Worm (Caenorhabditis elegans) whole organism, L2 larva: Measurements from ENCODE around the gene grd-12.

ENCODE experiments used
- F13H6.1 ChIP-seq: sonication (generic microtip); optimal IDR thresholded peaks from 2 replicates; lab custom pipeline; 2016; ENCODE audit warnings: missing genetic modification characterization, missing compliant biosample characterization
- ZK546.5 ChIP-seq: sonication (generic microtip); optimal IDR thresholded peaks from 2 replicates; lab custom pipeline; 2017; ENCODE audit warnings: missing biosample characterization, missing genetic modification characterization
- aly-2 ChIP-seq: fragments of 150-350 bp; optimal IDR thresholded peaks from 2 replicates; lab custom pipeline; 2014; ENCODE audit warnings: missing biosample characterization, missing genetic modification characterization
- ama-1 ChIP-seq: fragments of 150-350 bp; optimal IDR thresholded peaks from 2 replicates; lab custom pipeline; 2018; ENCODE audit warnings: inconsistent platforms
- blmp-1 ChIP-seq: sonication (generic microtip); optimal IDR thresholded peaks from 2 replicates; lab custom pipeline; 2017; ENCODE audit warnings: missing genetic modification characterization, mild to moderate bottlenecking, missing compliant biosample characterization, antibody characterized with exemption, moderate library complexity; ENCODE audit not compliant: insufficient read depth
- ceh-82 ChIP-seq: fragments of 150-350 bp; optimal IDR thresholded peaks from 2 replicates; lab custom pipeline; 2014; ENCODE audit warnings: missing biosample characterization, missing genetic modification characterization
- elt-1 ChIP-seq: fragments of 150-350 bp; optimal IDR thresholded peaks from 2 replicates; lab custom pipeline; 2014; ENCODE audit warnings: missing biosample characterization, missing genetic modification characterization
- elt-3 ChIP-seq: sonication (generic microtip); optimal IDR thresholded peaks from 2 replicates; lab custom pipeline; 2017; ENCODE audit warnings: missing biosample characterization, missing genetic modification characterization
- fos-1 ChIP-seq: fragments of 150-350 bp; optimal IDR thresholded peaks from 2 replicates; lab custom pipeline; 2014; ENCODE audit warnings: missing biosample characterization, missing genetic modification characterization
- gmeb-1 ChIP-seq: fragments of 150-350 bp; optimal IDR thresholded peaks from 2 replicates; lab custom pipeline; 2014; ENCODE audit warnings: missing biosample characterization, missing genetic modification characterization
- lin-13 ChIP-seq: fragments of 150-350 bp; optimal IDR thresholded peaks from 2 replicates; lab custom pipeline; 2014; ENCODE audit warnings: missing biosample characterization, missing genetic modification reagents, missing genetic modification characterization
- lin-39 ChIP-seq: fragments of 150-350 bp; optimal IDR thresholded peaks from 2 replicates; lab custom pipeline; 2014; ENCODE audit warnings: missing biosample characterization, missing genetic modification reagents, missing genetic modification characterization
- lsy-2 ChIP-seq, 2 experiments: fragments of 150-350 bp in 1 of 2; sonication (generic microtip) in 1 of 2; optimal IDR thresholded peaks; 2 replicates each; lab custom pipeline; 2014 to 2017; ENCODE audit warnings: missing biosample characterization in 2 of 2, missing genetic modification characterization in 2 of 2
- mab-5 ChIP-seq: fragments of 150-350 bp; optimal IDR thresholded peaks from 2 replicates; lab custom pipeline; 2014; ENCODE audit warnings: missing biosample characterization, missing genetic modification characterization
- mbf-1 ChIP-seq: sonication (generic microtip); optimal IDR thresholded peaks from 2 replicates; lab custom pipeline; 2017; ENCODE audit warnings: missing biosample characterization, missing genetic modification characterization
- mdl-1 ChIP-seq, 2 experiments: fragments of 150-350 bp in 1 of 2; sonication (generic microtip) in 1 of 2; optimal IDR thresholded peaks; 2 replicates each; lab custom pipeline; 2017; ENCODE audit warnings: missing biosample characterization in 2 of 2, missing genetic modification characterization in 2 of 2
- nhr-11 ChIP-seq: fragments of 150-350 bp; optimal IDR thresholded peaks from 2 replicates; lab custom pipeline; 2014; ENCODE audit warnings: missing biosample characterization, missing genetic modification characterization
- nhr-12 ChIP-seq: fragments of 150-350 bp; optimal IDR thresholded peaks from 2 replicates; lab custom pipeline; 2014; ENCODE audit warnings: missing biosample characterization, missing genetic modification characterization
- nhr-129 ChIP-seq: fragments of 150-350 bp; optimal IDR thresholded peaks from 2 replicates; lab custom pipeline; 2014; ENCODE audit warnings: missing biosample characterization, missing genetic modification characterization
- nhr-21 ChIP-seq: fragments of 150-350 bp; optimal IDR thresholded peaks from 2 replicates; lab custom pipeline; 2014; ENCODE audit warnings: missing biosample characterization, missing genetic modification characterization
- nhr-23 ChIP-seq: fragments of 150-350 bp; optimal IDR thresholded peaks from 2 replicates; lab custom pipeline; 2014; ENCODE audit warnings: missing biosample characterization, missing genetic modification reagents, missing genetic modification characterization
- nhr-25 ChIP-seq: fragments of 150-350 bp; sonication (generic microtip); optimal IDR thresholded peaks from 3 replicates; lab custom pipeline; 2014; ENCODE audit warnings: missing biosample characterization, missing genetic modification characterization
- nhr-6 ChIP-seq: fragments of 150-350 bp; optimal IDR thresholded peaks from 2 replicates; lab custom pipeline; 2014; ENCODE audit warnings: missing biosample characterization, missing genetic modification characterization
- nhr-77 ChIP-seq: fragments of 150-350 bp; optimal IDR thresholded peaks from 2 replicates; lab custom pipeline; 2014; ENCODE audit warnings: missing biosample characterization, missing genetic modification characterization
- peb-1 ChIP-seq: fragments of 150-350 bp; optimal IDR thresholded peaks from 2 replicates; lab custom pipeline; 2014; ENCODE audit warnings: missing biosample characterization, missing genetic modification characterization
- sem-4 ChIP-seq: fragments of 150-350 bp; optimal IDR thresholded peaks from 2 replicates; lab custom pipeline; 2014; ENCODE audit warnings: missing biosample characterization, missing genetic modification reagents, missing genetic modification characterization
- skn-1 ChIP-seq: sonication (generic microtip); optimal IDR thresholded peaks from 2 replicates; lab custom pipeline; 2017; ENCODE audit warnings: missing biosample characterization, missing genetic modification characterization
- sma-3 ChIP-seq: sonication (generic microtip); optimal IDR thresholded peaks from 2 replicates; lab custom pipeline; 2016; ENCODE audit warnings: missing genetic modification reagents, missing genetic modification characterization, missing compliant biosample characterization
- sma-9 ChIP-seq, 2 experiments: fragments of 150-350 bp in 1 of 2; sonication (generic microtip) in 1 of 2; optimal IDR thresholded peaks; 2 replicates each; lab custom pipeline; 2014 to 2016; ENCODE audit warnings: missing genetic modification characterization in 2 of 2, mild to moderate bottlenecking in 1 of 2, missing biosample characterization in 1 of 2, missing compliant biosample characterization in 1 of 2, missing genetic modification reagents in 1 of 2, moderate library complexity in 1 of 2
- unc-39 ChIP-seq: fragments of 150-350 bp; optimal IDR thresholded peaks from 2 replicates; lab custom pipeline; 2014; ENCODE audit warnings: missing biosample characterization, missing genetic modification characterization
- unc-55 ChIP-seq: fragments of 150-350 bp; sonication (generic microtip); optimal IDR thresholded peaks from 3 replicates; lab custom pipeline; 2014; ENCODE audit warnings: missing biosample characterization, missing genetic modification reagents, missing genetic modification characterization
- unc-62 ChIP-seq: fragments of 150-350 bp; optimal IDR thresholded peaks from 2 replicates; lab custom pipeline; 2014; ENCODE audit warnings: missing biosample characterization, missing genetic modification reagents, missing genetic modification characterization
- ztf-1 ChIP-seq: fragments of 200-800 bp; sonication (Bioruptor generic); conservative IDR thresholded peaks from 2 replicates; pipeline ENCODE4 v1.3.6; 2022; ENCODE audit warnings: missing genetic modification characterization, missing compliant biosample characterization
- ztf-11 ChIP-seq: sonication (generic microtip); optimal IDR thresholded peaks from 2 replicates; lab custom pipeline; 2017; ENCODE audit warnings: missing biosample characterization, missing genetic modification characterization
- ztf-4 ChIP-seq: fragments of 150-350 bp; optimal IDR thresholded peaks from 2 replicates; lab custom pipeline; 2014; ENCODE audit warnings: missing biosample characterization, missing genetic modification characterization

grd-12 gene

DNA sequence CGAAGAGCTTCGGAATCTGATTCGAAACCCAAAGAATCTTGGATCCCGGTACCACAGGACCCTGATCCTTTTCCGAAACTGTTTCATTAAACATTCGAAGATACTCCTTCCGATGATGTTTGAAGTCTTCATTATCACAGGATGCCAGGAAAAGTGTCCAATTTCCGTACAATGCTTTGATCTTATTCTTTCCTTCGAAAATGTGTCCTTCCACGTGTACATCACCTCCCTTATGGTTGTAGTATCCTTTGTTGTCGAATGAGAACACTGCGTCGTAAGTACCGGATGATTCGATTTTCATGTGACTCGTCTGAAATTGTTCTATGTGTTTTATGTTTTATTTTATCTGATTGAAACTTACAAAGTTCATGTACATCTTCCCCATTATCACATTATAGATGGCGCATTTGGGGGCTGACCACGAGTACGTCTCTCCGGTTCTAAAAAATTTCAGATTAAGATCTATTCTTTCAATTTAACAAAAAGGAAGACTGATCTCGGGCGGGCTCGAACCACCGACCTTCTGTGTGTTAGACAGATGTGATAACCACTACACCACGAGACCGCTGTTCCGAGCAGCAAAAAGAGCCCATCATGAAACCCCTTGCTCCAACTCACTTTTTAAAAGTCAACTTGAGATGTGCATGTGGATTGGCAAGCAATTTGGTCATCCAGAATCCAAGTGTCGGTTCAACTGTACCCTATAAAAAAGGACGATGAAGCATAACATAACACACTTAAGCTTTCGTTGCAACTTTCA lies 34.4 kb downstream of the grd-12 start (continued):
- no peak for TF ChIP-seq nhr-77
- TF ChIP-seq lsy-2 (tag; optimal IDR thresholded peaks at IDR 0.05; lab: Kevin White, UChicago): no peak
- no peak for TF ChIP-seq elt-1 (tag; lab: Kevin White, UChicago)
- no peak for TF ChIP-seq sma-3 (GFP tag; lab: Kevin White, UChicago)
- TF ChIP-seq nhr-23 (tag; lab: Kevin White, UChicago): no peak
- peak; percentile 8 for TF ChIP-seq ama-1
- no peak for TF ChIP-seq mdl-1 (tag; optimal IDR thresholded peaks at IDR 0.05; lab: Kevin White, UChicago)
- TF ChIP-seq ztf-11: no peak
- no peak for TF ChIP-seq elt-3 (tag; lab: Kevin White, UChicago)
- no peak for TF ChIP-seq mbf-1 (tag; lab: Kevin White, UChicago)
- TF ChIP-seq unc-62 (GFP tag; lab: Kevin White, UChicago): no peak
- no peak for TF ChIP-seq mab-5 (tag; lab: Kevin White, UChicago)
- no peak for TF ChIP-seq ceh-82 (tag; lab: Kevin White, UChicago)

DNA sequence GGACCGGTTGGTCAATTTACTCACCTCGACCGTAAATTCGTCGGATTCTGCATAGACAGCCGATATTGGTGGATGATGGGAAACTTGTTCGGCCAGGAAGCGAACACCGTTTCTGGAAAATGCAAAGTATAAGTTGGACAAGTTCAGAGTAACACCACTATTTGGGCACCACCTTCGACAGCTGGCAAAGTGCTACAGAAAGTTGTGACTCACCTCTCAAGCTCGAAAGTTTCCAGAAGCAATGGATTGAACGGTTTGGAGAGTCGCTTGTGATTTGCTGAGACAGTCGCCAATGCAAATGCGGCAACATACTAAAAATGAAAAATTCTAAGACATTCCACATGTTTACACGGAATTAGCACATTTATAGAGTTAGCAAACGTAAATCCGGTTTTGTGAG lies 35.0 kb downstream of the grd-12 start:
- TF ChIP-seq elt-3 (tag; lab: Kevin White, UChicago): no peak
- TF ChIP-seq nhr-21 (tag; lab: Kevin White, UChicago): no peak
- TF ChIP-seq, all 48 proteins: peak for 0

DNA sequence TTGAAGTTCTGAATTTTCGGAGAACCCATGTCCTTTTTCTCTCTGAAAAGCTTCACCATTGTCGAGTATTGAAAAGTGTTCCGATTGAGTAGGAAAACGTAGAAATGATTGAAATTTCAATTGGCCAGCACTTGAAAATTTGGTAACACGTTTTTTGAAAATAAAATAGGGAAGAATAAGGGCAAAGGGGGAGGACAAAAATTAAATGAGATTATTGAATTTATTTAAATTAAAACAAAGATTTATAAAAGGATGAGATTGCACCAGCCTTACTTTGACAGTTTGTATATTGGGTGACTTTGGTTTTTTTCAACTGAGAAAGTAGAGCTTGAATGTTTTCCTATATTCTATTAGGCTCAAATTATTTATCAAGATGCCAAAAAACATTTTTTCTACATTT lies 35.9 kb downstream of the grd-12 start, which contains the start of gene obr-2:
TSS of gene obr-2 (minus strand) at position 101 of the 400 bp plus-strand sequence.
- TF ChIP-seq nhr-23 (tag; lab: Kevin White, UChicago) (no peak), lin-13 (GFP tag; lab: Kevin White, UChicago) (no peak), nhr-11 (tag; lab: Kevin White, UChicago) (no peak), nhr-12 (tag; lab: Kevin White, UChicago) (no peak), lsy-2 (tag; optimal IDR thresholded peaks at IDR 0.05; lab: Kevin White, UChicago) (no peak), lin-39 (no peak), ztf-1 (GFP tag; lab: Robert Waterston, UW) (no peak)

DNA sequence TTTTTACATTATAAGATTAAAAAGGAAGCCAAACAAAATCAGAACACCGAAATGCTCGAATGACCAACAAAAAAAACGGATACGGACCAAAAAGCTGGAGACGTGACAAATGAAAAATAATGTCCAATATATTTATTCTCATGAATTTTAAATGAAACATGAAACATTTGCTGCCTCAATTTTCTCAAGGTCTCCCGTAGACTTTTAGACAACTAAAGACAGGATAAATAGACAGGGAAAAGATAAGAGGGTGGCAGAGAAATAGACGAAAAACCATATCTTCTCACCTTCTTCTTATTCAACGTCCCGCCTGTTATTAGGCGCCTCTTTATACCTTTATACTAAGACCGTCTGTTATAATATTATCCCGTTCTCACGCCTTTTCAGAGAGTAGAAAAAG lies 37.5 kb downstream of the grd-12 start:
- no peak for TF ChIP-seq mbf-1 (tag; lab: Kevin White, UChicago)
- peak; percentile 33 for TF ChIP-seq sma-9 (GFP tag; optimal IDR thresholded peaks at IDR 0.05; lab: Kevin White, UChicago)
- no peak for TF ChIP-seq sma-9 (tag; optimal IDR thresholded peaks at IDR 0.05; lab: Kevin White, UChicago)

DNA sequence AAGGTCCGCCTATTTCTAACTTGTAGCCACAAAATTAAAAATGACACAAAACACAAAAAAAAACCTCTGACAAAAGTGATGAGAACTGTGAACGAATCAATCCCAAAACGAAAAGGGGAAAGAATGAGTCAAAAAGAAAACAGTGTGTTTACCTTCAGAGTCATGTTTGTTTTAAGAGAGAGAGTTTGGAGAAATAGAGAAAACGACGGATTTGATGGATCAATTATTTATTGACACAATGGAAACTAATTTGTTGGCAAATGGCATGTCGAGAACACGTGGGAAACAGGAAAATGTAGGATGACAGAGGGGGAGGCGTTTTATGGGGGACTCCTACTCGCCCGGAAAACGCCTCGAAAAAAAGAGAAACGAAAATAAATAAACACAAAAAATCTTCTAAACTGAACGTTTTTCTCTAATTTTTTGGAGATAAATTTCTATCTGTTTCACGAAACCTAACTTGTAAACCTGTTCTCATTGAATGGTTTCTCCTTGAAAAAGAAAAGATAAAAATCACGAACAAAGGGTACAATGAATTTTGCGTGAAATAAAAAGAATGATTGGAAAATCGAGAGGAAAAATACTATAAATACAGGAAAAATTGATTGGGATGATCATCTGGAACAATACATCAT lies 38.6 kb downstream of the grd-12 start:
- TF ChIP-seq unc-62 (GFP tag; lab: Kevin White, UChicago): no peak
- peak; percentile 4 for TF ChIP-seq F13H6.1 (tag; lab: Kevin White, UChicago)
- no peak for TF ChIP-seq unc-55 (GFP tag; lab: Kevin White, UChicago)
- no peak for TF ChIP-seq sem-4 (tag; lab: Kevin White, UChicago)
- no peak for TF ChIP-seq ztf-4 (tag; lab: Kevin White, UChicago)
- TF ChIP-seq nhr-129 (tag; lab: Kevin White, UChicago): peak; percentile 31
- TF ChIP-seq blmp-1 (tag; lab: Kevin White, UChicago): no peak
- no peak for TF ChIP-seq mdl-1 (tag; optimal IDR thresholded peaks at IDR 0.05; lab: Kevin White, UChicago)

- no peak for TF ChIP-seq ztf-1 (GFP tag; lab: Robert Waterston, UW)
- TF ChIP-seq fos-1 (tag; lab: Kevin White, UChicago): no peak
- no peak for TF ChIP-seq peb-1 (tag; lab: Kevin White, UChicago)
- no peak for TF ChIP-seq ztf-11
- no peak for TF ChIP-seq unc-39 (tag; lab: Kevin White, UChicago)
- no peak for TF ChIP-seq nhr-21 (tag; lab: Kevin White, UChicago)
- TF ChIP-seq nhr-77: no peak
- TF ChIP-seq sem-4 (tag; lab: Kevin White, UChicago): no peak
- TF ChIP-seq ztf-4 (tag; lab: Kevin White, UChicago): no peak
- TF ChIP-seq skn-1: no peak
- no peak for TF ChIP-seq nhr-6 (tag; lab: Kevin White, UChicago)
- no peak for TF ChIP-seq ZK546.5
- TF ChIP-seq nhr-129 (tag; lab: Kevin White, UChicago): no peak
- no peak for TF ChIP-seq gmeb-1 (tag; lab: Kevin White, UChicago)
- TF ChIP-seq nhr-25 (tag; lab: Kevin White, UChicago): no peak
- no peak for TF ChIP-seq aly-2 (tag; lab: Kevin White, UChicago)
- no peak for TF ChIP-seq lin-13 (GFP tag; lab: Kevin White, UChicago)
- no peak for TF ChIP-seq nhr-12 (tag; lab: Kevin White, UChicago)
- no peak for TF ChIP-seq elt-1 (tag; lab: Kevin White, UChicago)
- TF ChIP-seq, all 48 proteins: peak for 0
Observed at ce11 chrV:15020229-15020628, 41.9 kb downstream of the grd-12 start, which contains the start of gene F14H8.2. TSS of gene F14H8.2 (minus strand) at chrV:15020329.
